Fruit fly (Drosophila melanogaster): Measurements from ENCODE around the gene Pfrx.
A peak's percentile ranks its signal among the peaks of the same experiment; 100 is the strongest.

Pfrx gene

DNA sequence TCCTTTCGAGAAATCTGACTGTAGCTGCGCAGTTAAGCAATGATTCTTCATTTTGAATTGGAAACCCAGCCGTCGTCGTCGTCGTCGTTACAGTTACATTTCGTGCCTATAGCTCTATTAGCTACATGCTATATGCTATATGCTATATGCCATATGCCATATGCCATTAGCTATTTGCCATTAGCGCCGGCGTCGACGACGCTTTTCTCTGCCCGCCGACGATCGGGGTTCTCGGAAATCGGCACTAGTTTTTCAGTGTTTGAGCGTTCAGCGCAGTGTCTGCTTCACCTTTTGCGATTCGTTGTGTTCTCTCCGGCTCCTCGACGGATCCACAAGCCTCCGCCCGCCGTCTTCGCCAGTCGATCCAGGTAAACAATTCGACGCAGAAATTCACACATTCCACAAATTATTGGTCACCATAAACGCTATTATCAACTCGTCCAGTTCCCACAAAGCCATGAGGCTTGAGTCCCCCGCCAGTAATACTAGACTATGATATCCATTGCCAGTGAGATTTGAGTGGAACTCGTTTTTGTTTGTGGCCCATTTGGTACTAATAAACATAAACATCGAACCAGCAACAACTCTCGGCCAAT lies 9.0 kb downstream of the Pfrx start:
- no peak for TF ChIP-seq Snoo (tag; optimal IDR thresholded peaks at IDR 0.05)
- TF ChIP-seq rn (GFP tag; IDR thresholded peaks at IDR 0.05), result no peak
- no peak for TF ChIP-seq CG17806 (tag; optimal IDR thresholded peaks at IDR 0.05)
- TF ChIP-seq CG8159 (tag; optimal IDR thresholded peaks at IDR 0.05), result no peak
- TF ChIP-seq Pif1A (GFP tag; optimal IDR thresholded peaks at IDR 0.05), result no peak
- TF ChIP-seq Pif1B (GFP tag; optimal IDR thresholded peaks at IDR 0.05), result no peak
- TF ChIP-seq CG13204 (GFP tag; optimal IDR thresholded peaks at IDR 0.05), result no peak
- no peak for TF ChIP-seq D1 (tag; optimal IDR thresholded peaks at IDR 0.05)
- no peak for TF ChIP-seq CG32121 (GFP tag; IDR thresholded peaks at IDR 0.05)
- no peak for TF ChIP-seq CG12605 (GFP tag; IDR thresholded peaks at IDR 0.05)
- no peak for TF ChIP-seq EcR (GFP tag; optimal IDR thresholded peaks at IDR 0.05)
- TF ChIP-seq CG34367 (tag; optimal IDR thresholded peaks at IDR 0.05), result no peak
- TF ChIP-seq CG4496 (GFP tag; IDR thresholded peaks at IDR 0.05), result no peak
- no peak for TF ChIP-seq CG14655 (GFP tag; optimal IDR thresholded peaks at IDR 0.05)
- no peak for TF ChIP-seq gl (tag; optimal IDR thresholded peaks at IDR 0.05)
- no peak for TF ChIP-seq Ets98B (GFP tag; IDR thresholded peaks at IDR 0.05)

dm6 chrX:19505334-19506185 lies 10.3 kb downstream of the Pfrx start:
- TF ChIP-seq CG10348 (GFP tag; IDR thresholded peaks at IDR 0.05) (no peak), CG34367 (tag; optimal IDR thresholded peaks at IDR 0.05) (no peak), CG17806 (tag; optimal IDR thresholded peaks at IDR 0.05) (no peak), fd96Ca (GFP tag; IDR thresholded peaks at IDR 0.05) (0 out of 3 replicates have a peak, but pooled peaks have one; percentile 40), CG9948 (tag; optimal IDR thresholded peaks at IDR 0.05) (no peak), Snoo (tag; optimal IDR thresholded peaks at IDR 0.05) (no peak), gl (tag; optimal IDR thresholded peaks at IDR 0.05) (no peak), Pif1B (GFP tag; optimal IDR thresholded peaks at IDR 0.05) (no peak), D1 (tag; optimal IDR thresholded peaks at IDR 0.05) (no peak), CG4496 (GFP tag; IDR thresholded peaks at IDR 0.05) (peak; percentile 58; the same call in 2 of the 3 replicates), CG8159 (tag; optimal IDR thresholded peaks at IDR 0.05) (no peak), Pif1A (GFP tag; optimal IDR thresholded peaks at IDR 0.05) (no peak), CG8301 (tag; optimal IDR thresholded peaks at IDR 0.05) (no peak), CG32121 (GFP tag; IDR thresholded peaks at IDR 0.05) (0 out of 2 replicates have a peak, but pooled peaks have one; percentile 24), Ets98B (GFP tag; IDR thresholded peaks at IDR 0.05) (peak; percentile 20; the same call in 1 of the 2 replicates), CG14655 (GFP tag; optimal IDR thresholded peaks at IDR 0.05) (no peak), EcR (GFP tag; optimal IDR thresholded peaks at IDR 0.05) (no peak), CG15710 (tag; optimal IDR thresholded peaks at IDR 0.05) (no peak), CG12605 (GFP tag; IDR thresholded peaks at IDR 0.05) (no peak), CG13204 (GFP tag; optimal IDR thresholded peaks at IDR 0.05) (no peak), rn (GFP tag; IDR thresholded peaks at IDR 0.05) (no peak)

dm6 chrX:19510204-19510603 lies 14.9 kb downstream of the Pfrx start:
- TF ChIP-seq CG17806 (tag; optimal IDR thresholded peaks at IDR 0.05) (no peak), Snoo (tag; optimal IDR thresholded peaks at IDR 0.05) (no peak), Pif1B (GFP tag; optimal IDR thresholded peaks at IDR 0.05) (no peak), D1 (tag; optimal IDR thresholded peaks at IDR 0.05) (no peak), CG15710 (tag; optimal IDR thresholded peaks at IDR 0.05) (no peak), CG32121 (GFP tag; IDR thresholded peaks at IDR 0.05) (no peak), fd96Ca (GFP tag; IDR thresholded peaks at IDR 0.05) (no peak), CG4496 (GFP tag; IDR thresholded peaks at IDR 0.05) (no peak), CG34367 (tag; optimal IDR thresholded peaks at IDR 0.05) (no peak), CG12605 (GFP tag; IDR thresholded peaks at IDR 0.05) (no peak)

dm6 chrX:19520376-19520775 lies 25.1 kb downstream of the Pfrx start:
- TF ChIP-seq Snoo (tag; optimal IDR thresholded peaks at IDR 0.05) (no peak), CG32121 (GFP tag; IDR thresholded peaks at IDR 0.05) (no peak), CG10348 (GFP tag; IDR thresholded peaks at IDR 0.05) (no peak), CG13204 (GFP tag; optimal IDR thresholded peaks at IDR 0.05) (no peak), CG8301 (tag; optimal IDR thresholded peaks at IDR 0.05) (no peak), rn (GFP tag; IDR thresholded peaks at IDR 0.05) (no peak), Pif1A (GFP tag; optimal IDR thresholded peaks at IDR 0.05) (no peak), CG9948 (tag; optimal IDR thresholded peaks at IDR 0.05) (no peak), CG17806 (tag; optimal IDR thresholded peaks at IDR 0.05) (no peak), CG12605 (GFP tag; IDR thresholded peaks at IDR 0.05) (no peak), Ets98B (GFP tag; IDR thresholded peaks at IDR 0.05) (no peak), CG14655 (GFP tag; optimal IDR thresholded peaks at IDR 0.05) (no peak), Pif1B (GFP tag; optimal IDR thresholded peaks at IDR 0.05) (no peak), CG8159 (tag; optimal IDR thresholded peaks at IDR 0.05) (no peak), CG4496 (GFP tag; IDR thresholded peaks at IDR 0.05) (no peak)

DNA sequence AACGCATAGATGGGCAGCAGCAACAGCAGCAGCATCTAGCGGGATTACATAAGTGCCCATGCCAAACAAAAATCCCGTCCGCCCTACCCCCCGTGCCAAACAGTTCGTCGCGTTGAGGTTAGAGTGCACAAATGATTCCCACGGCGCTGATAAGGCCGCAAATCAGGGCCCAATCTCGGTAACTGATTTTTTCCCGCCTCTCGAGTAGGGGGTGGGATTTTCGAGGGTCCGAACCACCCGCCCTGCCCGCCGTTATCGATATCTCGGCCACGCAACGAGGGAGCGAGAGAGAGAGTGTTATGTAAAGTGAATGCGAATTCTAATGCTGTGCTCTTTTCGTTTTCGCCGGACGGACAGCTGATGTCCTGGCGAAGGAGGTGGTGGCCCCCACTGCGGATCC lies 25.6 kb downstream of the Pfrx start:
- TF ChIP-seq EcR (GFP tag; optimal IDR thresholded peaks at IDR 0.05) (no peak), D1 (tag; optimal IDR thresholded peaks at IDR 0.05) (no peak), CG8301 (tag; optimal IDR thresholded peaks at IDR 0.05) (no peak), CG9948 (tag; optimal IDR thresholded peaks at IDR 0.05) (no peak), Pif1B (GFP tag; optimal IDR thresholded peaks at IDR 0.05) (no peak), fd96Ca (GFP tag; IDR thresholded peaks at IDR 0.05) (no peak), CG13204 (GFP tag; optimal IDR thresholded peaks at IDR 0.05) (no peak), gl (tag; optimal IDR thresholded peaks at IDR 0.05) (no peak), CG34367 (tag; optimal IDR thresholded peaks at IDR 0.05) (no peak), Snoo (tag; optimal IDR thresholded peaks at IDR 0.05) (no peak), CG10348 (GFP tag; IDR thresholded peaks at IDR 0.05) (no peak)
